Fruit fly (Drosophila melanogaster) whole organism, wandering third instar larva: ENCODE data around the gene Sf3b3.

ENCODE experiments used
- Abd-B ChIP-seq: fragments of >200 bp; optimal IDR thresholded peaks from 2 replicates; lab custom pipeline; 2017; ENCODE audit warnings: missing biosample characterization, missing genetic modification characterization
- Hr78 ChIP-seq: fragments of >200 bp; optimal IDR thresholded peaks from 2 replicates; lab custom pipeline; 2017; ENCODE audit warnings: missing biosample characterization, missing genetic modification characterization
- Jra ChIP-seq: sonication (Bioruptor generic); optimal IDR thresholded peaks from 2 replicates; lab custom pipeline; 2016; ENCODE audit warnings: missing biosample characterization, missing genetic modification characterization
- Mio ChIP-seq: sonication (Bioruptor generic); optimal IDR thresholded peaks from 2 replicates; lab custom pipeline; 2016; ENCODE audit warnings: missing biosample characterization, missing genetic modification characterization
- Myc ChIP-seq: fragments of >200 bp; optimal IDR thresholded peaks from 2 replicates; lab custom pipeline; 2017
- Rel ChIP-seq, 2 experiments: fragments of 200-800 bp; sonication (Bioruptor generic) in 1 of 2; optimal IDR thresholded peaks; 2 replicates in 1 of 2; 3 replicates in 1 of 2; lab custom pipeline; 2016 to 2019; ENCODE audit warnings: mild to moderate bottlenecking in 2 of 2, missing biosample characterization in 2 of 2, missing genetic modification characterization in 2 of 2, moderate library complexity in 1 of 2
- br ChIP-seq: fragments of 200-800 bp; sonication (Bioruptor generic); optimal IDR thresholded peaks from 2 replicates; lab custom pipeline; 2016; ENCODE audit warnings: missing biosample characterization, missing genetic modification characterization
- brk ChIP-seq: fragments of 200-800 bp; sonication (Bioruptor generic); optimal IDR thresholded peaks from 2 replicates; lab custom pipeline; 2016; ENCODE audit warnings: missing biosample characterization, mild to moderate bottlenecking, missing genetic modification characterization
- fru ChIP-seq: fragments of 200-800 bp; sonication (Bioruptor generic); optimal IDR thresholded peaks from 3 replicates; lab custom pipeline; 2016; ENCODE audit warnings: missing biosample characterization, mild to moderate bottlenecking, missing genetic modification characterization
- h ChIP-seq: fragments of 200-800 bp; sonication (Bioruptor generic); optimal IDR thresholded peaks from 3 replicates; lab custom pipeline; 2016; ENCODE audit warnings: missing biosample characterization, mild to moderate bottlenecking, missing genetic modification characterization
- lola ChIP-seq: fragments of >200 bp; optimal IDR thresholded peaks from 2 replicates; lab custom pipeline; 2017; ENCODE audit warnings: missing biosample characterization, missing genetic modification characterization
- pan ChIP-seq: fragments of >200 bp; optimal IDR thresholded peaks from 2 replicates; lab custom pipeline; 2017
- psq ChIP-seq: fragments of 200-800 bp; sonication (Bioruptor generic); optimal IDR thresholded peaks from 3 replicates; lab custom pipeline; 2017; ENCODE audit warnings: missing biosample characterization, mild to moderate bottlenecking, missing genetic modification characterization, moderate library complexity

DNA sequence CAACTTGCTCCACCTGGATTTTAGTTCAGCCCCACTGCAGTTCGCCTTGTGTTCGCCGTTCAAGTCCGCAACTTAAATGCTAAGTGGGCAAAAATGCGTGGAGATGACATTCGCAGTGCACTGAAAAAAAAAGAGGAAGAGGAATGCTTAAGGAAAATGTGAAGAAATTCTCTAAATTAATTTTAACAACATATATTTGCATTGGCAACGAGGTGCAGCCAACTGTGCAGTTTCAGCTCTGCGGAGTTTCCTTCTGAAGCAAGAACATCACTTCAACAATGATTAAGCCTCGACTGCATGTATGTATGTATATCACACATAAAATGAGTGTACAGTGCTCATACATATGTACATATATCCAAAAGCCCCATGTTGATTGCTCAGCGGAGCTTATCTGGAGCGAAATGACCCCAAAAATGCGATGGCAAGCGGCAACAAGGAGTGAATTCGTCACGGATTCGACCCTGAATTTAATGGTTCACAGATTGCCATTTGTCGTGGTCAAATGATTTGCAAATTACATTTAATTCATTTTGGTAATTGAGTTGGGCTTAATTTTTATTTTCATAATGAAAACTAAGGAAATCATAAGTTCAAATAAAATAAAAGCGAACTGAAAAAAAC lies 12.1 kb downstream of the Sf3b3 start:
- TF ChIP-seq br (GFP tag; lab: Kevin White, UChicago): no peak
- no peak for TF ChIP-seq Abd-B (GFP tag; lab: Kevin White, UChicago)
- TF ChIP-seq Myc (lab: Kevin White, UChicago): no peak
- no peak for TF ChIP-seq Jra (GFP tag; lab: Kevin White, UChicago)
- TF ChIP-seq h: no peak
- no peak for TF ChIP-seq brk (GFP tag; lab: Kevin White, UChicago)
- TF ChIP-seq pan (lab: Kevin White, UChicago): no peak
- TF ChIP-seq Mio (GFP tag; lab: Kevin White, UChicago): no peak
- no peak for TF ChIP-seq lola (GFP tag; lab: Kevin White, UChicago)
- TF ChIP-seq psq: no peak
- TF ChIP-seq Rel (GFP tag; optimal IDR thresholded peaks at IDR 0.05; lab: Kevin White, UChicago): no peak
- no peak for TF ChIP-seq Rel (tag; optimal IDR thresholded peaks at IDR 0.05; lab: Kevin White, UChicago)
- TF ChIP-seq Hr78 (GFP tag; lab: Kevin White, UChicago): no peak
- TF ChIP-seq fru (GFP tag; lab: Kevin White, UChicago): peak; percentile 10
